Fruit fly (Drosophila melanogaster) S2 (cell line): ENCODE results near the gene CG1636.

Experiments used
- CG8478 ChIP-seq: fragments of >200 bp; optimal IDR thresholded peaks from 2 replicates; lab custom pipeline; 2018
- CTCF ChIP-seq, 2 experiments: fragments of >200 bp; optimal IDR thresholded peaks; 2 replicates each; lab custom pipeline; 2018

DNA sequence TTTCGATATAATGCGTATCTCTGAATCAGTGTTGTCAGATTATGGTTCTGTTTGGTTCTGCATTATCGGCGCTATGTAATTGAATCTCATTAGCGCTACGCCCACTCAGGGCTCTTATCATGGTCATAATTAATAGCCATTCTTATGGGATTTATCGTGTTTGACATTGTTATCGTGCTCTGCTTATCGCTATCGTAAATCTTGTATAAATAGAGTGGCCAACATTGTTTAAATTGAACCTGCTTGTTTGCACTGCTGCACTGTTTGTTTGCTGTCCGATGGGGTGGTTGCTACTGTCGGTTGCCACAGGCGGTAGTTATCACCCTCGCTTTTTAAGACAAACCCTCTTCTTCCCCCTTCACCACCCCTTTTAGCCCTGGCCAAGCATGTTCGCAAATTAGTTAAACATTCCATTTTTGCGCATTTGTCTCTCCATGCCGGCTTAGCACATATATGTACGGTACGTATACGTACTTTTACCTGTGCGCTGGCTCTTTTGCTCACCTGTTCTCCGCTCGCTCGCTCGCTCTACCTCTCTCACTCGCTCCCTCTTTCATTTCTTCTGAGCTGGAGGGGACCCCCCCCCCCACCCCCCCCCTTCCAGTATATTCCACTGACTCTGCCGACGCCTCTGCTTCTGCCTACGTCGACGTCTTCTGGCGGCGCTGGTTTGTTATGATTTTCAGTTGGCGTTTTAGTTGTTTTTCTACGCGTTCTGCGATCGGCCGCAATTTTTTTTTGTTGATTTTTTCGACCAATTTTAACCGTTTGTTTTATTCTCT lies 43.1 kb upstream of the CG1636 start:
- no peak for TF ChIP-seq CTCF (optimal IDR thresholded peaks at IDR 0.05; lab: Kevin White, UChicago)
- TF ChIP-seq CG8478 (lab: Kevin White, UChicago): no peak
